Fruit fly (Drosophila melanogaster) whole organism, embryonic: Measurements from ENCODE around the gene Snapin.

ENCODE experiments used
- ATbp ChIP-seq: fragments of 200-800 bp; sonication (Bioruptor generic); optimal IDR thresholded peaks from 2 replicates; lab custom pipeline; 2017; ENCODE audit warnings: missing biosample characterization, mild to moderate bottlenecking, missing genetic modification characterization, missing genetic modification reagents
- Asciz ChIP-seq: fragments of 200-800 bp; sonication (Bioruptor generic); optimal IDR thresholded peaks from 2 replicates; lab custom pipeline; 2017; ENCODE audit warnings: missing biosample characterization, mild to moderate bottlenecking, missing genetic modification characterization, missing genetic modification reagents
- Atf-2 ChIP-seq: fragments of 200-800 bp; sonication (Bioruptor generic); optimal IDR thresholded peaks from 2 replicates; lab custom pipeline; 2016; ENCODE audit warnings: missing biosample characterization, missing genetic modification characterization
- B-H2 ChIP-seq: fragments of 200-800 bp; sonication (Bioruptor generic); optimal IDR thresholded peaks from 2 replicates; lab custom pipeline; 2018; ENCODE audit warnings: missing biosample characterization, mild to moderate bottlenecking, missing genetic modification characterization
- CG10147 ChIP-seq: fragments of 200-800 bp; sonication (Bioruptor generic); optimal IDR thresholded peaks from 2 replicates; lab custom pipeline; 2019; ENCODE audit warnings: missing biosample characterization, mild to moderate bottlenecking, missing genetic modification characterization, moderate library complexity
- CG10959 ChIP-seq: fragments of 200-800 bp; sonication (Bioruptor generic); IDR thresholded peaks from 2 replicates; pipeline ENCODE4 v1.3.6; 2022; ENCODE audit warnings: missing biosample characterization, missing genetic modification characterization
- CG12155 ChIP-seq: fragments of 200-800 bp; sonication (Bioruptor generic); optimal IDR thresholded peaks from 3 replicates; lab custom pipeline; 2016; ENCODE audit warnings: missing biosample characterization, missing genetic modification characterization
- CG15269 ChIP-seq: fragments of 200-800 bp; sonication (Bioruptor generic); optimal IDR thresholded peaks from 2 replicates; lab custom pipeline; 2018; ENCODE audit warnings: missing biosample characterization, mild to moderate bottlenecking, missing genetic modification characterization, moderate library complexity
- CG1647 ChIP-seq: fragments of 200-800 bp; sonication (Bioruptor generic); optimal IDR thresholded peaks from 3 replicates; lab custom pipeline; 2016; ENCODE audit warnings: missing biosample characterization, missing genetic modification characterization
- CG1832 ChIP-seq: fragments of 200-800 bp; sonication (Bioruptor generic); optimal IDR thresholded peaks from 2 replicates; lab custom pipeline; 2017; ENCODE audit warnings: missing biosample characterization, mild to moderate bottlenecking, missing genetic modification characterization, inconsistent platforms
- CG2875 ChIP-seq: fragments of 200-800 bp; sonication (Bioruptor generic); optimal IDR thresholded peaks from 2 replicates; lab custom pipeline; 2017; ENCODE audit warnings: missing biosample characterization, mild to moderate bottlenecking, missing genetic modification characterization, missing genetic modification reagents
- CG3065 ChIP-seq: fragments of 200-800 bp; sonication (Bioruptor generic); optimal IDR thresholded peaks from 2 replicates; lab custom pipeline; 2016; ENCODE audit warnings: missing biosample characterization, missing genetic modification characterization
- CG31365 ChIP-seq: fragments of 200-800 bp; sonication (Bioruptor generic); optimal IDR thresholded peaks from 2 replicates; lab custom pipeline; 2018; ENCODE audit warnings: missing biosample characterization, mild to moderate bottlenecking, missing genetic modification characterization
- CG34422 ChIP-seq: fragments of 200-800 bp; sonication (Bioruptor generic); IDR thresholded peaks from 3 replicates; pipeline ENCODE4 v1.3.6; 2022; ENCODE audit warnings: missing biosample characterization, missing genetic modification characterization
- CG4424 ChIP-seq: fragments of 200-800 bp; sonication (Bioruptor generic); optimal IDR thresholded peaks from 3 replicates; lab custom pipeline; 2016; ENCODE audit warnings: missing biosample characterization, missing genetic modification characterization
- CG6791 ChIP-seq: fragments of 200-800 bp; sonication (Bioruptor generic); IDR thresholded peaks from 3 replicates; pipeline ENCODE4 v1.3.6; 2022; ENCODE audit warnings: missing biosample characterization, missing genetic modification characterization; ENCODE audit not compliant: partially characterized antibody
- CG7987 ChIP-seq: fragments of 200-800 bp; sonication (Bioruptor generic); optimal IDR thresholded peaks from 2 replicates; lab custom pipeline; 2018; ENCODE audit warnings: missing biosample characterization, mild to moderate bottlenecking, missing genetic modification characterization, moderate library complexity
- Dek ChIP-seq: fragments of 200-800 bp; sonication (Bioruptor generic); optimal IDR thresholded peaks from 3 replicates; lab custom pipeline; 2019; ENCODE audit warnings: missing biosample characterization, mild to moderate bottlenecking, missing genetic modification characterization, moderate library complexity
- Dfd ChIP-seq, 2 experiments: fragments of >200 bp; optimal IDR thresholded peaks; 2 replicates each; lab custom pipeline; 2017; ENCODE audit warnings: missing biosample characterization in 2 of 2, missing genetic modification characterization in 2 of 2
- Drgx ChIP-seq: fragments of 200-800 bp; sonication (Bioruptor generic); IDR thresholded peaks from 2 replicates; pipeline ENCODE4 v1.3.6; 2022; ENCODE audit warnings: missing biosample characterization, missing genetic modification characterization
- E2f1 ChIP-seq: fragments of 200-800 bp; sonication (Bioruptor generic); IDR thresholded peaks from 2 replicates; pipeline ENCODE4 v1.3.6; 2022; ENCODE audit warnings: missing biosample characterization, missing genetic modification characterization
- H2.0 ChIP-seq: fragments of 200-800 bp; sonication (Bioruptor generic); IDR thresholded peaks from 2 replicates; pipeline ENCODE4 v1.3.6; 2022; ENCODE audit warnings: missing biosample characterization, missing genetic modification characterization
- HLH4C ChIP-seq: fragments of 200-800 bp; sonication (Bioruptor generic); IDR thresholded peaks from 3 replicates; pipeline ENCODE4 v1.3.6; 2022; ENCODE audit warnings: missing biosample characterization, missing genetic modification characterization; ENCODE audit not compliant: partially characterized antibody
- HmgZ ChIP-seq: fragments of 200-800 bp; sonication (Bioruptor generic); optimal IDR thresholded peaks from 2 replicates; lab custom pipeline; 2018; ENCODE audit warnings: missing biosample characterization, mild to moderate bottlenecking, missing genetic modification characterization
- Lpt ChIP-seq: fragments of >200 bp; optimal IDR thresholded peaks from 2 replicates; lab custom pipeline; 2018; ENCODE audit warnings: missing biosample characterization, missing genetic modification characterization
- Max ChIP-seq: fragments of 200-800 bp; sonication (Bioruptor generic); optimal IDR thresholded peaks from 2 replicates; lab custom pipeline; 2016; ENCODE audit warnings: missing biosample characterization, mild to moderate bottlenecking, missing genetic modification characterization
- Six4 ChIP-seq: fragments of 200-800 bp; sonication (Bioruptor generic); optimal IDR thresholded peaks from 2 replicates; lab custom pipeline; 2016; ENCODE audit warnings: missing biosample characterization, missing genetic modification characterization
- YL-1 ChIP-seq: fragments of 200-800 bp; sonication (Bioruptor generic); optimal IDR thresholded peaks from 3 replicates; lab custom pipeline; 2017; ENCODE audit warnings: missing biosample characterization, mild to moderate bottlenecking, missing genetic modification characterization
- bsh ChIP-seq, 2 experiments: fragments of 200-800 bp; sonication (Bioruptor generic); optimal IDR thresholded peaks; 2 replicates each; lab custom pipeline; 2017 to 2018; ENCODE audit warnings: mild to moderate bottlenecking in 2 of 2, missing biosample characterization in 2 of 2, missing genetic modification characterization in 2 of 2, moderate library complexity in 1 of 2
- chn ChIP-seq: fragments of 200-800 bp; sonication (Bioruptor generic); optimal IDR thresholded peaks from 2 replicates; lab custom pipeline; 2016; ENCODE audit warnings: missing biosample characterization, missing genetic modification characterization
- corto ChIP-seq: fragments of 200-800 bp; sonication (Bioruptor generic); optimal IDR thresholded peaks from 2 replicates; lab custom pipeline; 2016; ENCODE audit warnings: missing biosample characterization, mild to moderate bottlenecking, missing genetic modification characterization, moderate library complexity
- da ChIP-seq: fragments of 200-800 bp; sonication (Bioruptor generic); optimal IDR thresholded peaks from 2 replicates; lab custom pipeline; 2016; ENCODE audit warnings: missing biosample characterization, missing genetic modification characterization
- dmrt11E ChIP-seq: fragments of 200-800 bp; sonication (Bioruptor generic); optimal IDR thresholded peaks from 3 replicates; lab custom pipeline; 2018; ENCODE audit warnings: missing biosample characterization, mild to moderate bottlenecking, missing genetic modification characterization, moderate library complexity
- dpn ChIP-seq, 2 experiments: fragments of 200-800 bp; sonication (Bioruptor generic); optimal IDR thresholded peaks; 3 replicates each; lab custom pipeline; 2016; ENCODE audit warnings: missing biosample characterization in 2 of 2, missing genetic modification characterization in 2 of 2
- ewg ChIP-seq: fragments of 200-800 bp; sonication (Bioruptor generic); optimal IDR thresholded peaks from 3 replicates; lab custom pipeline; 2017; ENCODE audit warnings: mild to moderate bottlenecking, missing biosample characterization, missing genetic modification reagents, missing genetic modification characterization
- eyg ChIP-seq: fragments of 200-800 bp; sonication (Bioruptor generic); optimal IDR thresholded peaks from 3 replicates; lab custom pipeline; 2016; ENCODE audit warnings: missing biosample characterization, missing genetic modification characterization
- fd64A ChIP-seq: fragments of 200-800 bp; sonication (Bioruptor generic); optimal IDR thresholded peaks from 3 replicates; lab custom pipeline; 2018; ENCODE audit warnings: missing biosample characterization, mild to moderate bottlenecking, missing genetic modification characterization
- fru ChIP-seq: fragments of >200 bp; optimal IDR thresholded peaks from 2 replicates; lab custom pipeline; 2017
- hbn ChIP-seq: fragments of 200-800 bp; sonication (Bioruptor generic); IDR thresholded peaks from 2 replicates; pipeline ENCODE4 v1.3.6; 2022; ENCODE audit warnings: missing biosample characterization, missing genetic modification characterization; ENCODE audit not compliant: partially characterized antibody
- ind ChIP-seq: fragments of 200-800 bp; sonication (Bioruptor generic); optimal IDR thresholded peaks from 3 replicates; lab custom pipeline; 2016; ENCODE audit warnings: missing biosample characterization, missing genetic modification characterization
- nom ChIP-seq: fragments of 200-800 bp; sonication (Bioruptor generic); optimal IDR thresholded peaks from 2 replicates; lab custom pipeline; 2017; ENCODE audit warnings: missing biosample characterization, missing genetic modification characterization, mild to moderate bottlenecking, moderate library complexity, missing genetic modification reagents
- otp ChIP-seq: fragments of 200-800 bp; sonication (Bioruptor generic); IDR thresholded peaks from 3 replicates; pipeline ENCODE4, ENCODE4 v1.3.6; 2022; ENCODE audit warnings: missing biosample characterization, missing genetic modification characterization
- pan ChIP-seq, 4 experiments: fragments of >200 bp in 3 of 4; fragments of 200-800 bp in 1 of 4; sonication (Bioruptor generic) in 1 of 4; optimal IDR thresholded peaks in 3 of 4; IDR thresholded peaks in 1 of 4; 2 replicates each; pipeline versions ENCODE4 v1.3.6 to Lab custom; 2017 to 2022; ENCODE audit warnings: missing biosample characterization in 2 of 4, missing genetic modification characterization in 2 of 4, mixed read lengths in 1 of 4
- pho ChIP-seq: fragments of 200-800 bp; sonication (Bioruptor generic); optimal IDR thresholded peaks from 2 replicates; lab custom pipeline; 2016; ENCODE audit warnings: missing biosample characterization, missing genetic modification characterization
- sisA ChIP-seq: fragments of 200-800 bp; sonication (Bioruptor generic); IDR thresholded peaks from 2 replicates; pipeline ENCODE4 v1.3.6; 2022; ENCODE audit warnings: missing biosample characterization, missing genetic modification characterization
- stc ChIP-seq: fragments of 200-800 bp; sonication (Bioruptor generic); IDR thresholded peaks from 2 replicates; pipeline ENCODE4 v1.3.6; 2022; ENCODE audit warnings: missing biosample characterization, missing genetic modification characterization
- stwl ChIP-seq: fragments of 200-800 bp; sonication (Bioruptor generic); optimal IDR thresholded peaks from 3 replicates; lab custom pipeline; 2018; ENCODE audit warnings: missing biosample characterization, mild to moderate bottlenecking, missing genetic modification characterization, moderate library complexity
- usp ChIP-seq: fragments of >200 bp; optimal IDR thresholded peaks from 2 replicates; lab custom pipeline; 2017; ENCODE audit warnings: missing biosample characterization, missing genetic modification characterization
- vnd ChIP-seq: fragments of 200-800 bp; sonication (Bioruptor generic); IDR thresholded peaks from 3 replicates; pipeline ENCODE4 v1.3.6; 2022; ENCODE audit warnings: missing biosample characterization, missing genetic modification characterization; ENCODE audit not compliant: partially characterized antibody
- zf30C ChIP-seq: fragments of 200-800 bp; sonication (Bioruptor generic); optimal IDR thresholded peaks from 3 replicates; lab custom pipeline; 2018; ENCODE audit warnings: missing biosample characterization, mild to moderate bottlenecking, missing genetic modification characterization
- zfh1 ChIP-seq: fragments of 200-800 bp; sonication (Bioruptor generic); IDR thresholded peaks from 3 replicates; pipeline ENCODE4 v1.3.6; 2022; ENCODE audit warnings: missing biosample characterization, missing genetic modification characterization

The Snapin gene

dm6 chr2L:2734215-2734614, 25.3 kb downstream of the Snapin start (continued):
- no peak for TF ChIP-seq da (GFP tag; lab: Kevin White, UChicago)
- TF ChIP-seq H2.0 (GFP tag; lab: Robert Waterston, UW), result no peak
- TF ChIP-seq CG12155 (GFP tag; lab: Kevin White, UChicago), result peak; percentile 46
- peak; percentile 43 to 57 for TF ChIP-seq dpn (GFP tag; optimal IDR thresholded peaks at IDR 0.05; lab: Kevin White, UChicago)
- peak; percentile 40; the same call in 1 of the 3 replicates for TF ChIP-seq zfh1
- peak; percentile 56 for TF ChIP-seq CG10147
- TF ChIP-seq CG3065 (GFP tag; lab: Kevin White, UChicago), result no peak
- no peak for TF ChIP-seq usp (GFP tag; lab: Kevin White, UChicago)
- no peak for TF ChIP-seq E2f1 (GFP tag; lab: Robert Waterston, UW)
- TF ChIP-seq eyg (GFP tag; lab: Kevin White, UChicago), result no peak
- no peak for TF ChIP-seq dmrt11E (tag; lab: Kevin White, UChicago)
- no peak for TF ChIP-seq Six4 (GFP tag; lab: Kevin White, UChicago)
- no peak for TF ChIP-seq corto (GFP tag; lab: Kevin White, UChicago)
- no peak for TF ChIP-seq B-H2 (GFP tag; lab: Kevin White, UChicago)
- no peak for TF ChIP-seq Max (GFP tag; lab: Kevin White, UChicago)
- TF ChIP-seq CG34422 (GFP tag; lab: Robert Waterston, UW), result no peak
- no peak for TF ChIP-seq HLH4C (GFP tag; lab: Robert Waterston, UW)
- no peak for TF ChIP-seq CG10959 (GFP tag; lab: Robert Waterston, UW)
- TF ChIP-seq bsh (GFP tag; optimal IDR thresholded peaks at IDR 0.05; lab: Kevin White, UChicago), result peak; percentile 12 to 74
- no peak for TF ChIP-seq ewg (GFP tag; lab: Kevin White, UChicago)
- TF ChIP-seq sisA (GFP tag; lab: Robert Waterston, UW), result no peak
- peak; percentile 12 for TF ChIP-seq Dek (tag; lab: Kevin White, UChicago)
- TF ChIP-seq fd64A (GFP tag; lab: Kevin White, UChicago), result no peak
- no peak for TF ChIP-seq ATbp (GFP tag; lab: Kevin White, UChicago)
- no peak for TF ChIP-seq Dfd (GFP tag; optimal IDR thresholded peaks at IDR 0.05; lab: Kevin White, UChicago)
- TF ChIP-seq pho, result peak; percentile 76
- no peak; the same call in 1 of the 2 replicates for TF ChIP-seq stc (GFP tag; lab: Robert Waterston, UW)
- no peak for TF ChIP-seq zf30C
- no peak for TF ChIP-seq vnd (GFP tag; lab: Robert Waterston, UW)
- no peak for TF ChIP-seq otp (GFP tag; lab: Robert Waterston, UW)
- TF ChIP-seq Atf-2 (GFP tag; lab: Kevin White, UChicago), result peak; percentile 19
- TF ChIP-seq pan (optimal IDR thresholded peaks at IDR 0.05; lab: Kevin White, UChicago), result no peak
- peak in 1 of 2 experiments; percentile 23 for TF ChIP-seq pan (GFP tag; optimal IDR thresholded peaks at IDR 0.05 in 1 of 2, IDR thresholded peaks at IDR 0.05 in 1 of 2)
- TF ChIP-seq Drgx (GFP tag; lab: Robert Waterston, UW), result peak; percentile 73
- TF ChIP-seq CG6791 (GFP tag; lab: Robert Waterston, UW), result no peak
- no peak for TF ChIP-seq YL-1 (GFP tag; lab: Kevin White, UChicago)
- TF ChIP-seq HmgZ (tag; lab: Kevin White, UChicago), result peak; percentile 17
- no peak for TF ChIP-seq fru (lab: Kevin White, UChicago)
- TF ChIP-seq CG1647 (GFP tag; lab: Kevin White, UChicago), result no peak
- TF ChIP-seq CG31365, result no peak
- TF ChIP-seq hbn, result no peak
- TF ChIP-seq nom (GFP tag; lab: Kevin White, UChicago), result peak; percentile 77
- TF ChIP-seq CG2875 (GFP tag; lab: Kevin White, UChicago), result no peak
- TF ChIP-seq CG7987 (GFP tag; lab: Kevin White, UChicago), result no peak
- no peak for TF ChIP-seq stwl
- no peak for TF ChIP-seq Lpt
- no peak for TF ChIP-seq CG1832 (GFP tag; lab: Kevin White, UChicago)
- no peak for TF ChIP-seq chn
- TF ChIP-seq ind (GFP tag; lab: Kevin White, UChicago), result peak; percentile 40
- peak; percentile 44 for TF ChIP-seq CG15269 (tag; lab: Kevin White, UChicago)
- TF ChIP-seq CG4424, result peak; percentile 17
- TF ChIP-seq Asciz, result peak; percentile 2
